Worm (Caenorhabditis elegans): ENCODE results near the gene sre-45.

- TF ChIP-seq zip-11 (GFP tag; IDR thresholded peaks at IDR 0.05) = no peak
- TF ChIP-seq snpc-1.2 (GFP tag; IDR thresholded peaks at IDR 0.05) = no peak
- no peak for TF ChIP-seq nhr-237 (tag; optimal IDR thresholded peaks at IDR 0.05)
Observed at ce11 chrII:13489896-13490295, 27.8 kb upstream of the sre-45 start.

Data from whole organism, L4 larva.